Worm (Caenorhabditis elegans): ENCODE data around the gene C06E1.7.

C06E1.7 gene

DNA sequence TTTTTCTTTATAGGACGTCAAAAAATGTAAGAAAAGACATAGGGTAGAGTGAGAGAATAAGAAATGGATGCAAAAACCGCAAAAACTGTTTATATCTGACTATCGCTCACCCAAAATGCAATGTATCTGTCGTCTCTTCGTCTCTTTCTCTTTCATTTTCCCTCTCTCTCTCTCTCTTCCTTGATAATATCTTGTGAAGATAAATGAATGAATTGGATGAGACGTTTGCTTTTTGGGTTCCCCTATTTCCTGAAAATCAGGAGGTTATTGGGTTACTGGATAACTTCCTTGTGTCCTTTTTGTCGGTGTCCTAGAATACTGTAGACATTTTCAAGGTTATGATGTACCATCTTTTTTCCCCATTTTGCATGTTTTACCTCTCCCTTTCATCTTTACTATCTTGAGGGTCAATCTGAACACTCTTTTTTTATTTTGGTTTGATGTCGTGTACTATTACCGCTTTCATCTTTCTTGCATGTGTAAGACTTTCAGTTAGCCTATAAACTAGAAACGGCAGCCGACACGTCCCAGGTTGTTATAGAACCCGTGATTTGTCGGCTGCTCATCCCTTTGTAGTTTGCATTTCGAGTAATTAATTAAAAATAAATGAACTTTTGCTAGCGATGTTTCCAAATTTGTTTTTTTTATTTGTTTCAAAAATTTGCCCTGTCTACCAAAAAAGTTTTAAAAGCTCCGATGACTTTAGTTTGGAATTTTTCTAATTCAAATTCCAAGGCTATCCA, 18.0 kb downstream of the C06E1.7 start:
- TF ChIP-seq mep-1 (tag; optimal IDR thresholded peaks at IDR 0.05) (no peak), lsy-2 (tag; optimal IDR thresholded peaks at IDR 0.05) (peak in 1 of 2 experiments; percentile 0), blmp-1 (tag; optimal IDR thresholded peaks at IDR 0.05) (peak; percentile 77), nhr-85 (tag) (peak; percentile 85), lin-14 (GFP tag; optimal IDR thresholded peaks at IDR 0.05) (peak; percentile 53)

DNA sequence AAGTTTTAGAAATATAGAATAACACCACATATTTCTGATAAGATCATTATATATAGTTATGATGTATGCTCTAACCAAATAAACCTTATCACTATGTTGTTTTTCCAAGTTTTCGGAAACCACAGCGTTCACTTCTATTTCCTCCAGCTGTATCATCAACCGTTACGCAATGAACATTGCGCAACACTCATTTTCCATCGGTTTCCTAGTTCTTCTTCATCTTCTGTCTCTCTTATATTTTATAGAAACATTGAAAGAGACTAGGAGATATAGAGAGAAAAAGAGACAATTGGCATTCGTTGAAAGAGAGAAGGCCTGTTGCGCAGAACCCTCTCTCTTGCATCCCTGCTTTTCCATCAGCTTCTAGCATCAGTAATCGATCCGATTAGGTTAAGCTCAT, 19.2 kb downstream of the C06E1.7 start:
- no peak for TF ChIP-seq aha-1 (tag; optimal IDR thresholded peaks at IDR 0.05)
- TF ChIP-seq egl-27 (tag; optimal IDR thresholded peaks at IDR 0.05): no peak
- TF ChIP-seq ama-1 (optimal IDR thresholded peaks at IDR 0.05): no peak
- TF ChIP-seq pag-3 (tag; optimal IDR thresholded peaks at IDR 0.05; ENCODE audit: borderline replicate concordance, insufficient read depth): no peak
- no peak for TF ChIP-seq mep-1 (tag; optimal IDR thresholded peaks at IDR 0.05)
- peak; percentile 56 for TF ChIP-seq blmp-1 (tag; optimal IDR thresholded peaks at IDR 0.05)

DNA sequence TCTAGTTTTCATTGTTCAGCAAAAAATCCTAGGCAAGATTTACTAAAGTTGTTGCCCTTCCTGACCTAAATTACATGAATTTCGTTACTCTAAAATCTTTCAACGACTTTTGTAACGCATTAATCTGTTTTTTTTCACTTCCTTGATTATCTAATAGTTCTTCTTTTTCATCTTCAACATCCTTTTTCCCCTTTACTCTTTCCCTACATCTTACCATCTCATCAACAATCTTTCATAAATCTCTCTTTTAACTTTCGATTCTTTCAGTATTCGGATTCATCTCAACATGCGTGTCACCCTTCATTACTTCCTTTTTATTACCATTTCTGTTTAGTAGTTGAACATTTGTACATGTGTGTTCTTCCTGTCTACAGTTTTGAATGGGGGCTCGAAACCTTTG, 19.7 kb downstream of the C06E1.7 start:
- TF ChIP-seq nhr-90 (tag; optimal IDR thresholded peaks at IDR 0.05; ENCODE audit: poor library complexity): no peak
- no peak for TF ChIP-seq sox-4 (tag; optimal IDR thresholded peaks at IDR 0.05)
- TF ChIP-seq fos-1 (tag; optimal IDR thresholded peaks at IDR 0.05): no peak
- TF ChIP-seq blmp-1 (tag; optimal IDR thresholded peaks at IDR 0.05): peak; percentile 8
- no peak for TF ChIP-seq ceh-82 (tag; optimal IDR thresholded peaks at IDR 0.05)
- TF ChIP-seq nhr-85 (tag): peak; percentile 58
- no peak for TF ChIP-seq nhr-11 (tag; optimal IDR thresholded peaks at IDR 0.05)
- TF ChIP-seq tlp-1 (tag; optimal IDR thresholded peaks at IDR 0.05): no peak
- no peak for TF ChIP-seq egl-13 (tag; optimal IDR thresholded peaks at IDR 0.05)
- no peak for TF ChIP-seq alr-1 (tag; optimal IDR thresholded peaks at IDR 0.05; ENCODE audit: borderline replicate concordance)

DNA sequence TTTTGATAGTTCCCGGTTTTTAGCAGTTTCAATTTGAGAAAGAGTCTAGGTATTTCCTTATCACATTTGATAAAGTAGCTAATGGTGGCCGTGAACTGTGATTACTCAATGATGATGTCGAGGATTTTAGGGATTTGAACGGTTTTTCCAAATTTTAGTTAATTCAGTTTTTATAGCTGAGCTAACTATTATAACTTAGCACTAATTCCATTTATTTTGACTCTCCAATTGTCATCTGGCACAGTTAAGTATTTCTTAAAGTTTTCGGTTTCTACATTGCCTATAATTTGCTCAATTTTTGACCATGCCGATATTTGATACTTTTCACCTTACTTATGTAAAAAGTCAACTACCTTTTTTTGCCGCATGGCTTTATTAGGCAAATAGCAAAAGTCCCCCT, 20.2 kb downstream of the C06E1.7 start:
- TF ChIP-seq elt-3 (tag; optimal IDR thresholded peaks at IDR 0.05) (peak in 1 of 6 experiments; percentile 13), mab-9 (GFP tag; IDR thresholded peaks at IDR 0.05) (no peak)

DNA sequence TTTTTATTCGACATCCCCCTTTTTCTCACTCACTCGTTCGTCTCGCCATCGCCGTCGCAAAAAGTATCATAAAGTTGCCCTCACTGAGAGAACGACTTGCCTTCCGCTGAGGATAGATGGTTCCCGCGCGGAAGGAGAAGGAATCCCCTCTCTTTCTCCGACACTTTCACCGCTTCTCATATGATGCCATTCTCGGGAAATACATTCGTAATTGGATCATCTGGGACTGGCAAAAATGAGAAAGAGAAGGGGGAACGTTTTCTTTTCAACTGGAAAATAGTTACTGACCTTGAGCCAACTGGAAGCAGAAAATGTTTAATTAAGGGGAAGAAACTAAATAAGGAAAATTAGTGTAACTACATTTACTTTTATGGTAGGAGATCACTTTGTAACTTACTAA, 21.7 kb downstream of the C06E1.7 start:
- no peak for TF ChIP-seq lin-15B (tag; optimal IDR thresholded peaks at IDR 0.05)
- TF ChIP-seq snu-23 (GFP tag; optimal IDR thresholded peaks at IDR 0.05): no peak
- TF ChIP-seq mep-1 (tag; optimal IDR thresholded peaks at IDR 0.05): peak; percentile 23
- no peak for TF ChIP-seq nhr-77 (tag; optimal IDR thresholded peaks at IDR 0.05)
- TF ChIP-seq mef-2 (tag; optimal IDR thresholded peaks at IDR 0.05): no peak
- peak; percentile 32 for TF ChIP-seq lin-14 (GFP tag; optimal IDR thresholded peaks at IDR 0.05)
- TF ChIP-seq blmp-1 (tag; optimal IDR thresholded peaks at IDR 0.05): peak; percentile 91
- TF ChIP-seq aha-1 (tag; optimal IDR thresholded peaks at IDR 0.05): no peak
- TF ChIP-seq egl-27 (tag; optimal IDR thresholded peaks at IDR 0.05): no peak
- no peak for TF ChIP-seq efl-3 (GFP tag; optimal IDR thresholded peaks at IDR 0.05)
- TF ChIP-seq pag-3 (tag; optimal IDR thresholded peaks at IDR 0.05; ENCODE audit: borderline replicate concordance, insufficient read depth): no peak
- no peak for TF ChIP-seq C04F5.9 (tag; optimal IDR thresholded peaks at IDR 0.05)

DNA sequence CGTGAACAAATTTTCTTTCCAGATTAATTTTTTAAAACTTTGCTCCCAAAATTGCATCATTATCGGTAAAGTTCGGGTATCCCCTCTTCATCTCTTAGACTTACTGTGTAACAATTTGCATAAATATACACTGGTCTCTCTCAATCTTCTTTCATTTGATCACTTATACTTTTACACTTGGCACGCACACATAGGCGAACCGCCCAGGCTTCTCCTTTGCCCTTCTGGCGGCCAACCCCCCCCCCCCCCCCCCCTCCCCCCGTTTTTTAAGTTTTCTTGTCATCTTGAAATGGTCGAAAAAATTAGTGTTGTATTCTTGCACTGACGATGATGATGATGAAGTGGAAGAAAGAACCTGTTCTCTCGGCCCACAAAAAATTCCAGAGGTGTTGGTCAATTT, 23.2 kb downstream of the C06E1.7 start:
- no peak for TF ChIP-seq hlh-17 (GFP tag; optimal IDR thresholded peaks at IDR 0.05; ENCODE audit: borderline replicate concordance)

DNA sequence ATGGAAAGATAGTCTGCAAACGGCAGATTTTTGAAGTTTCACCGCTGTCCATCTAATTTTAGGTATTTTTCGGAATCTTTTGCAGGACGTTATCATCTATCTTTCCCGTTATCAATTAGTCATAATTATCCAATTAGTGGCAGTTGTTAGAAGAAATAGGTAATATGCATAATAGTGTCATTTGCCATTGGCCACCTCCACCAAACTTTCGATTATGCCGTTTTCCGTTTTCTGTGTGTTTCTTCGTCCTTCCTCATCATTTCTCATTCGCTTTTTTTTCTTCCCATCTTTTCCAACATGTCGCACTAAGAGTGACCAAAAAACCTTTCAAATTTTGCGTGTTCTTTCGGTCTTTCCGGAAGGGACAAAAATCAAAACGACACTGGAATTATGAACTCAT, 29.1 kb downstream of the C06E1.7 start:
- TF ChIP-seq sox-4 (tag; optimal IDR thresholded peaks at IDR 0.05) (no peak), pag-3 (tag; optimal IDR thresholded peaks at IDR 0.05; ENCODE audit: borderline replicate concordance, insufficient read depth) (no peak), blmp-1 (tag; optimal IDR thresholded peaks at IDR 0.05) (peak; percentile 67), zip-4 (GFP tag; optimal IDR thresholded peaks at IDR 0.05) (no peak), elt-2 (tag; optimal IDR thresholded peaks at IDR 0.05) (no peak), efl-1 (optimal IDR thresholded peaks at IDR 0.05) (no peak), efl-1 (GFP tag; optimal IDR thresholded peaks at IDR 0.05 in 1 of 2) (peak in 1 of 2 experiments; percentile 71), ceh-8 (GFP tag; optimal IDR thresholded peaks at IDR 0.05) (no peak)
